Worm (Caenorhabditis elegans): ENCODE measurements around the gene aqp-7.

Gene aqp-7

DNA sequence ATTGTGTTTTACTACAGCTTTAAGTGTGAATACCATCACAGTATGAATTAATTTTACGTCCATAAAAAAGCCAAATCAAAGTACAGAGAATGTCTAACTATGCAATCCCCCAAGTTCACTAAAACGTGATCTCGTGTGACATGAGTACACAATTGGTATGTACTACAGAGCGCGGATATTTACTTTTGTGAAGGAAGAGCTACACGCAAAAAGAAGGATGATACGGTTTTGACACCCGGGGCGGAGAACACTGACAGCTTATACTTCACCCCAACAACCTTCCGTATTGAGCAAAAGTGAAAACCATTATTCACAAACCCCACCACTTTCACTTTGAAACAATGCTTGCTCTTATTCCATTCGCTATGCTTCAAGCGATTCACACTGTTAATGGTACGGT is 43.1 kb upstream of the aqp-7 start, which contains the start of gene nspg-5 (continued):
- no peak for TF ChIP-seq lin-40 (tag; optimal IDR thresholded peaks at IDR 0.05)

DNA sequence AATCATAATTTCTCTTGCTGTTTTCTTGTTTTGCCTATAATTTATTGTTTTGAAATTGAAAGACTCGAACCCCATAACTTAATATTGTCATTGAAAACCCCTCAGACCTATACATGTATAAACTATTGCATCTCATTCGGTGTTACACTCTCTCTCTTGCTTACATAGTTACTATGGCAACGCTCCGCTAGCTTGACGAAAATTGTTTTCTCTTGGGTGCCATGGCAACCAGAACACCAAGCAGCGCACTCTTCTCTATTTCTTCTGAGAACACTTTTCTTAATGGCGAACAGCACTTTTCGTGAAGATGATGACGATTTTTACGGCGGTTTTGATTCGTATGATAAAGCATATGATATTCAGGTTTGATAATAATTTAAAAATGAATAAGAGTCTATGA is 40.9 kb upstream of the aqp-7 start, which contains the start of gene osm-5:
Gene osm-5, plus strand, starts transcription at position 268 of the 400 bp plus-strand sequence.
- TF ChIP-seq egrh-3 (GFP tag; IDR thresholded peaks at IDR 0.05) (no peak), zim-3 (tag; optimal IDR thresholded peaks at IDR 0.05) (no peak), nfya-2 (GFP tag; IDR thresholded peaks at IDR 0.05) (no peak), egl-18 (GFP tag; IDR thresholded peaks at IDR 0.05) (no peak), K11D2.4 (GFP tag; IDR thresholded peaks at IDR 0.05) (no peak), athp-1 (tag; optimal IDR thresholded peaks at IDR 0.05) (no peak), efl-1 (GFP tag; optimal IDR thresholded peaks at IDR 0.05) (no peak), hmg-1.2 (GFP tag; IDR thresholded peaks at IDR 0.05) (no peak), die-1 (tag; optimal IDR thresholded peaks at IDR 0.05) (no peak), bed-1 (GFP tag; IDR thresholded peaks at IDR 0.05) (no peak), K12H6.12 (tag; optimal IDR thresholded peaks at IDR 0.05) (no peak), let-526 (GFP tag; IDR thresholded peaks at IDR 0.05) (no peak), pha-4 (tag; optimal IDR thresholded peaks at IDR 0.05) (no peak), C17E4.6 (GFP tag; IDR thresholded peaks at IDR 0.05) (no peak), tbp1 (GFP tag; optimal IDR thresholded peaks at IDR 0.05) (no peak), tbx-9 (tag; optimal IDR thresholded peaks at IDR 0.05; ENCODE audit: borderline replicate concordance) (no peak), rcor-1 (GFP tag; IDR thresholded peaks at IDR 0.05) (no peak)

DNA sequence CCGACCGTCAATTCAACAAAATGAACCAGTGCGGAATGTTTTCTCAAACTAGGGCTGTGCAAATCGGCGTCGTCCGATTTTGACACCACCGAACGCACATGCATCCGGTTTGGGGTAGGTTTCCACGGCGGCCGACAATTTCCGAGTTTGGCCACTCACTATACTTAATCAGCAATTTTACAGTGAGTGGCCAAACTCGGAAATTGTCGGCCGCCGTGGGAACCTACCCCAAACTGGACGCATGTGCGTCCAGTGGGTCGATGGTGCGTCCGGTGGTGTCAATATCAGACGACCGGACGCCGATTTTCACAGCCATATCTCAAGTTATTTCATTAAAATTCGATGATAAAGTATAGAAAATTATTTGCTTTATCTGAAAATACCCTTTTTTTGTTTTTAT is 34.7 kb upstream of the aqp-7 start:
- TF ChIP-seq lag-1 (GFP tag; IDR thresholded peaks at IDR 0.05) (no peak), snpc-4 (GFP tag; optimal IDR thresholded peaks at IDR 0.05) (no peak), snpc-4 (tag; optimal IDR thresholded peaks at IDR 0.05) (peak in 2 of 4 experiments; percentile 54 to 80)

DNA sequence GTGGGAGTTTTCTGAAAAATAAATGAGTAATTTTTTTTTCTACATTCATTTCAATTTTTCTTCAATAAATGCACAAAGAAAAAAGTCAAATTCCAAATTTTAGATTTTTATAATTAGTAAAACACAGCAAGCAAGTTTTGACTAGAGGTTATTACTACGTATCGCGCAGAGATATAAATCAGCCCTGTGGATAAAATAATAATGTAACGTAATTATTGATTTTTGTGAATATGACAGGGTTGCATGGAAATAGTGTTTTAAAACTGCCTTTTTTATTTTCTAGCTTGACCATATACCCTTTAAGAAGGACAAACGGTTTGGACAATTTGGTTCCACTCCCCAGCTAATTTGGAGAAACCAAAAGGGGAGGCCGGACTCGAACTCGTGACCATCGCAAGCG is 28.5 kb upstream of the aqp-7 start:
- TF ChIP-seq F33H1.4 (GFP tag; IDR thresholded peaks at IDR 0.05) (no peak), nhr-179 (tag; optimal IDR thresholded peaks at IDR 0.05) (no peak)

DNA sequence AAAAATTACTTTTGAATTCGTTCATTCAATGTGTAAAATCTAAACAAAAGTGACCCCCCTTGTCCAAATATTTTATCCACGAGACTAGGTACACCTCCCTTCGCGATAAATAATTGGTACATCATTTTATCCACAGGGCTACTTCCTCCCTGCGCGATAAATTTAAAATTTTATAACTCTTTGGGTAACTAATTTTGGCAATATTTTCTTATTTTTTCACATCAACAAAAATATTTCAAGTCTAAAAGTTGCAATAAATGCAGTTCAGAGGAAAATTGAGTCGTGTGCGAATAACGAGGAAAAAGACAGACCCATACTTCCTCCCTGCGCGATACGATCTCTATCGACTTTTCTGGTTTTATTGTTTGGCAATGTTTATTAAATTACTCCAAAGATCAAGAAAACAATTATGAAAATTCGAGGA is 27.9 kb upstream of the aqp-7 start:
- TF ChIP-seq nhr-80 (tag; optimal IDR thresholded peaks at IDR 0.05) (peak; percentile 90), lsy-27 (tag; optimal IDR thresholded peaks at IDR 0.05; ENCODE audit: borderline replicate concordance, insufficient read depth) (no peak), Y56A3A.18 (GFP tag; IDR thresholded peaks at IDR 0.05) (peak; percentile 99), snpc-1.3 (tag; optimal IDR thresholded peaks at IDR 0.05; ENCODE audit: insufficient read depth) (peak; percentile 73), ztf-25 (GFP tag; IDR thresholded peaks at IDR 0.05) (no peak), lin-26 (GFP tag; IDR thresholded peaks at IDR 0.05) (peak; percentile 84), nfyb-1 (GFP tag; IDR thresholded peaks at IDR 0.05) (peak; percentile 97), snpc-3.4 (tag; optimal IDR thresholded peaks at IDR 0.05) (peak; percentile 65), ceh-58 (GFP tag; IDR thresholded peaks at IDR 0.05) (0 out of 2 replicates have a peak, but pooled peaks have one; percentile 75), rec-8 (tag; optimal IDR thresholded peaks at IDR 0.05) (no peak), zfh-2 (GFP tag; conservative IDR thresholded peaks at IDR 0.05) (no peak), cebp-2 (GFP tag; IDR thresholded peaks at IDR 0.05) (peak; percentile 98), K11D2.4 (GFP tag; IDR thresholded peaks at IDR 0.05) (peak; percentile 99), zim-3 (tag; optimal IDR thresholded peaks at IDR 0.05) (no peak), F57A8.1 (GFP tag; optimal IDR thresholded peaks at IDR 0.05) (peak; percentile 65), aptf-2 (GFP tag; conservative IDR thresholded peaks at IDR 0.05) (no peak), nfya-2 (GFP tag; IDR thresholded peaks at IDR 0.05) (no peak), ama-1 (optimal IDR thresholded peaks at IDR 0.05) (no peak), ama-1 (GFP tag; optimal IDR thresholded peaks at IDR 0.05) (peak in 1 of 2 experiments; percentile 41), B0336.3 (GFP tag; IDR thresholded peaks at IDR 0.05) (peak; percentile 99), hmg-20 (GFP tag; IDR thresholded peaks at IDR 0.05) (peak; percentile 97), ztf-18 (tag; optimal IDR thresholded peaks at IDR 0.05) (peak; percentile 70), ceh-100 (GFP tag; IDR thresholded peaks at IDR 0.05) (peak; percentile 25; the same call in 1 of the 2 replicates)
